Worm (Caenorhabditis elegans): ENCODE results near the gene C06H5.14.

DNA sequence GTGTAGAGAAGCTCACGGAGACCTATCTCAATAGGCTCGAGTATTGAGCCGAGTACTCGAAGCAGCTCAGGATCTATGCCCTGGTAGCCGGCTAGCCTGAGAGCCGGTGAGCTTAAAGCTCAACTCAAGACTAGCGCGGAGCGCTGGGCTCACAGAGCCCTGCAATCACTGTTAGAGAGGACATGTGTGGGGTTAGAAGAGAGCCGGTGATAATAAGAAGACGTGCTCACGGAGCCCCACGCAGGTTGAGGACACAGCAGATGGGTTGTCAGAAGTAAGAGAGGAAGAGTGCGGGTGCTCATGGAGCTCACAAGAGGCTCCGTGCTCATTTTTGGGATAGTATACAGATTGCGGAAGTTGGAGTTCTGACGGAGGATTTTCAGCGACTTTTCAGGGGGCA, 48.4 kb downstream of the C06H5.14 start:
- TF ChIP-seq hnd-1 (tag; optimal IDR thresholded peaks at IDR 0.05), result no peak
- no peak for TF ChIP-seq B0310.2 (tag; optimal IDR thresholded peaks at IDR 0.05)
- no peak for TF ChIP-seq pes-1 (GFP tag; IDR thresholded peaks at IDR 0.05)
- no peak for TF ChIP-seq ama-1 (optimal IDR thresholded peaks at IDR 0.05)
- no peak for TF ChIP-seq scrt-1 (GFP tag; IDR thresholded peaks at IDR 0.05)
